Fruit fly (Drosophila melanogaster): ENCODE results near the gene mof.

mof gene

DNA sequence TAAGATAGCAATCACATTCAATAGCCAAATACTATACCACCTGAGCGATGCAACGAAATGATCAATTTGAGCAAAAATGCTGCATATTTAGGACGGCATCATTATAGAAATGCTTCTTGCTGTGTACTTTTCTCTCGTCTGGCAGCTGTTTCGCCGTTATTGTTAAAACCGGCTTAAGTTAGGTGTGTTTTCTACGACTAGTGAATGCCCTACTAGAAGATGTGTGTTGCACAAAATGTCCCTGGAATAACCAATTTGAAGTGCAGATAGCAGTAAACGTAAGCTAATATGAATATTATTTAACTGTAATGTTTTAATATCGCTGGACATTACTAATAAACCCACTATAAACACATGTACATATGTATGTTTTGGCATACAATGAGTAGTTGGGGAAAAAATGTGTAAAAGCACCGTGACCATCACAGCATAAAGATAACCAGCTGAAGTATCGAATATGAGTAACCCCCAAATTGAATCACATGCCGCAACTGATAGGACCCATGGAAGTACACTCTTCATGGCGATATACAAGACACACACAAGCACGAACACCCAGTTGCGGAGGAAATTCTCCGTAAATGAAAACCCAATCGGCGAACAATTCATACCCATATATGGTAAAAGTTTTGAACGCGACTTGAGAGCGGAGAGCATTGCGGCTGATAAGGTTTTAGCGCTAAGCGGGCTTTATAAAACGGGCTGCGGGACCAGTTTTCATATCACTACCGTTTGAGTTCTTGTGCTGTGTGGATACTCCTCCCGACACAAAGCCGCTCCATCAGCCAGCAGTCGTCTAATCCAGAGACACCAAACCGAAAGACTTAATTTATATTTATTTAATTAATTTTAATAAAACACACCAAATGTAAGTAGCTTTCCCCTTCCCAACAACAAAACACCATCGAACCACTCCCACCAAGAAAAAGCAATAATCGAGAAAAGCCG, 23.8 kb upstream of the mof start, which contains the start of gene Act5C:
TSS of gene Act5C (plus strand) at position 716 of the 948 bp plus-strand sequence.
- TF ChIP-seq Clk (GFP tag; optimal IDR thresholded peaks at IDR 0.05) (peak; percentile 33), ovo (GFP tag; optimal IDR thresholded peaks at IDR 0.05) (peak; percentile 93), CG14711 (tag; optimal IDR thresholded peaks at IDR 0.05) (peak; percentile 84), CG5204 (GFP tag; optimal IDR thresholded peaks at IDR 0.05) (peak; percentile 71), cnc (optimal IDR thresholded peaks at IDR 0.05) (no peak), CG33017 (tag; optimal IDR thresholded peaks at IDR 0.05) (peak; percentile 70), cic (GFP tag; optimal IDR thresholded peaks at IDR 0.05) (no peak), CG7045 (GFP tag; optimal IDR thresholded peaks at IDR 0.05) (peak; percentile 32), CG1620 (GFP tag; optimal IDR thresholded peaks at IDR 0.05) (peak; percentile 46), CG12768 (GFP tag; optimal IDR thresholded peaks at IDR 0.05) (peak; percentile 58), Hr96 (GFP tag; optimal IDR thresholded peaks at IDR 0.05) (peak; percentile 68), toe (GFP tag; optimal IDR thresholded peaks at IDR 0.05) (peak; percentile 44), CG11617 (GFP tag; optimal IDR thresholded peaks at IDR 0.05) (peak; percentile 63), tj (GFP tag; optimal IDR thresholded peaks at IDR 0.05) (peak; percentile 42), pad (GFP tag; optimal IDR thresholded peaks at IDR 0.05) (peak; percentile 65), CG7101 (tag; optimal IDR thresholded peaks at IDR 0.05) (peak; percentile 87), bab1 (GFP tag; optimal IDR thresholded peaks at IDR 0.05) (peak; percentile 93), Mnt (GFP tag; optimal IDR thresholded peaks at IDR 0.05) (peak; percentile 30), Crg-1 (GFP tag; optimal IDR thresholded peaks at IDR 0.05) (peak; percentile 29), kay (GFP tag; ENCODE audit: borderline replicate concordance) (no peak)

- TF ChIP-seq Mnt (GFP tag; optimal IDR thresholded peaks at IDR 0.05) (peak; percentile 11), ovo (GFP tag; optimal IDR thresholded peaks at IDR 0.05) (peak; percentile 25), CG1620 (GFP tag; optimal IDR thresholded peaks at IDR 0.05) (no peak), bab1 (GFP tag; optimal IDR thresholded peaks at IDR 0.05) (peak; percentile 20), Clk (GFP tag; optimal IDR thresholded peaks at IDR 0.05) (no peak), Crg-1 (GFP tag; optimal IDR thresholded peaks at IDR 0.05) (no peak), cic (GFP tag; optimal IDR thresholded peaks at IDR 0.05) (no peak), CG12768 (GFP tag; optimal IDR thresholded peaks at IDR 0.05) (no peak), tj (GFP tag; optimal IDR thresholded peaks at IDR 0.05) (peak; percentile 75), CG14711 (tag; optimal IDR thresholded peaks at IDR 0.05) (peak; percentile 5), CG7045 (GFP tag; optimal IDR thresholded peaks at IDR 0.05) (no peak), CG5204 (GFP tag; optimal IDR thresholded peaks at IDR 0.05) (no peak), kay (GFP tag; ENCODE audit: borderline replicate concordance) (peak; percentile 30), pad (GFP tag; optimal IDR thresholded peaks at IDR 0.05) (peak; percentile 62)
Measured at dm6 chrX:5899241-5900145, 22.8 kb upstream of the mof start.

DNA sequence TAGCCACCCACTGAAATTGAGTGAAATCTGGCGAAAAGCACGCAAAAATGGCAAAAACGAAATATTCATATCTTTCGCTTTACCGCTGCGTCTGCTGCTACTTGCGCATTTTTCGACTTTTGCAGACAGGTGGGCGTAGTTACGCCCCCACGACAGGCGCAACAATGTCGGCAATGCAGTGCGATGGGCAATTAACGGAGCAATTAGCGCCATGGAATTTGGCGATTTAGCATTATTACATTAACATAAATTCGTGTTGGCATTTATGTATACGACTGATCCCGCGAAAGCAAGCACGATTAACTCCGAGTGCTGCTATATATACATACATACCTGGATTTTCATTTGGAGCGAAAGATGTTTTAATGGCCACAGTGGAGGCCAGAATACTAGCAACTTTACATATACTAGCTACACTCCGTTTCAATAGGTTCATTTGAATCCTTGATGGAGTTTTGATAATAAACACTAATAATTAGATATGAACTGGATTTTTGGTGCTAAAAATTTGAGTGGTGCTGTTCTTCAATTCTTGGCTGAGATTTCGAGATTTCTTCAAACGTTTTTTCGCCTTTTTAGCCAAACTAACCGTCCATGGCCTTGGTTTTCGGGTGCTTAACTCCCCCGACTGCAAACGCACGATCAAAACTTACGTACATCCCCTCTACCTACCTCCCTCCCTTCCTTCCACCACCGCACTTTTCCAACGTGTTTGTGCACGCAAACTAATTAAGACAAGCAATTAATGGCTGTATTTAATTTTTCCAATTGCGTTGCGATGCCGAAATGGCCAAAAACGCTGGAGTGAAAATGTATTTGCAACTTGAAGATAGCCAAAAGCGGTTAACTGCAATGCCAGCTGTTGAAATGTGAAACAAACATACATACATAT, 20.4 kb upstream of the mof start:
- TF ChIP-seq CG14711 (tag; optimal IDR thresholded peaks at IDR 0.05) (no peak), CG5204 (GFP tag; optimal IDR thresholded peaks at IDR 0.05) (no peak), bab1 (GFP tag; optimal IDR thresholded peaks at IDR 0.05) (no peak), CG33017 (tag; optimal IDR thresholded peaks at IDR 0.05) (no peak), Mnt (GFP tag; optimal IDR thresholded peaks at IDR 0.05) (no peak), CG7045 (GFP tag; optimal IDR thresholded peaks at IDR 0.05) (no peak), CG12768 (GFP tag; optimal IDR thresholded peaks at IDR 0.05) (no peak), tj (GFP tag; optimal IDR thresholded peaks at IDR 0.05) (peak; percentile 94), kay (GFP tag; ENCODE audit: borderline replicate concordance) (no peak), Hr96 (GFP tag; optimal IDR thresholded peaks at IDR 0.05) (no peak), pad (GFP tag; optimal IDR thresholded peaks at IDR 0.05) (no peak), CG11617 (GFP tag; optimal IDR thresholded peaks at IDR 0.05) (no peak), CG7101 (tag; optimal IDR thresholded peaks at IDR 0.05) (peak; percentile 17), cic (GFP tag; optimal IDR thresholded peaks at IDR 0.05) (no peak), ovo (GFP tag; optimal IDR thresholded peaks at IDR 0.05) (no peak), Clk (GFP tag; optimal IDR thresholded peaks at IDR 0.05) (no peak), toe (GFP tag; optimal IDR thresholded peaks at IDR 0.05) (no peak)

DNA sequence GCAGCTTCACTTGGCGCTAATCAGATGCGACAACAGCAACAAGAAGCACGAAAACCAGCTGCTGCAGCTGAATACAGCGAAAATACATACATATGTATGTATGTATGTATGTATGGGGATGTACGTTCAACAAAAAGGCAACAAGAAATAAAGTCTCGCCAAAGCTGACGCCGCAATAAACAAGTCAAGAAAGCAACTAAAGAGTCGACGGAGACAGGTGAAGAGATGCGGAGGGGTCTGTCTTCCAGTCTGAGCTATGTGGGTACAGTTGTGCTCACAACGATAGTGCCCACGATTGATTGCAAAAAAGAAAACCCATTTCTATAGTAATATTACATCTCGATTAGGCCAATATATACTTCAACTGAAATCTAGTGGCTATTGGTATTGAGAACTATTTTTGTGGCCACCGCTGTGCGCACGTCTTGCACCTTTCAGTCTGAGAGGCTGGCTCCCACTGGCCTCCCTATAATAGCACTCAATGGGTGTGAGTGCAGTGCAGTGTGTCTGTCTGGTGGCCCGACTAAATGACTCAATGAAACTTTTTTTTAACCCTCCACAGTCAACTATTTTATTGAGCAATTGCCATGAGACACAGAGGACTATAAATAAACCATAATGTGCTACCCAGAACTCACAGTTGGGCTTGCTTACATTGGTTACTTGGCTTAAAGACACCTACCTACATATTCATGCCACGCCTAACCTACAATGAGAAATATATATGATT, 19.3 kb upstream of the mof start:
- TF ChIP-seq pad (GFP tag; optimal IDR thresholded peaks at IDR 0.05) (peak; percentile 78), toe (GFP tag; optimal IDR thresholded peaks at IDR 0.05) (peak; percentile 51), Crg-1 (GFP tag; optimal IDR thresholded peaks at IDR 0.05) (peak; percentile 51), CG7101 (tag; optimal IDR thresholded peaks at IDR 0.05) (peak; percentile 88), CG11617 (GFP tag; optimal IDR thresholded peaks at IDR 0.05) (peak; percentile 41), CG14711 (tag; optimal IDR thresholded peaks at IDR 0.05) (peak; percentile 87), cic (GFP tag; optimal IDR thresholded peaks at IDR 0.05) (no peak), ovo (GFP tag; optimal IDR thresholded peaks at IDR 0.05) (peak; percentile 56), tj (GFP tag; optimal IDR thresholded peaks at IDR 0.05) (peak; percentile 95), CG7045 (GFP tag; optimal IDR thresholded peaks at IDR 0.05) (peak; percentile 81), Hr96 (GFP tag; optimal IDR thresholded peaks at IDR 0.05) (peak; percentile 81), kay (GFP tag; ENCODE audit: borderline replicate concordance) (no peak), CG1620 (GFP tag; optimal IDR thresholded peaks at IDR 0.05) (peak; percentile 75), bab1 (GFP tag; optimal IDR thresholded peaks at IDR 0.05) (peak; percentile 92), cnc (optimal IDR thresholded peaks at IDR 0.05) (no peak), Mnt (GFP tag; optimal IDR thresholded peaks at IDR 0.05) (peak; percentile 25), Clk (GFP tag; optimal IDR thresholded peaks at IDR 0.05) (peak; percentile 72), CG5204 (GFP tag; optimal IDR thresholded peaks at IDR 0.05) (peak; percentile 66), CG33017 (tag; optimal IDR thresholded peaks at IDR 0.05) (peak; percentile 80), CG12768 (GFP tag; optimal IDR thresholded peaks at IDR 0.05) (peak; percentile 76)

All from whole organism, adult.